Fruit fly (Drosophila melanogaster) whole organism, embryonic: Measurements from ENCODE around the gene CG42553.

ENCODE experiments used
- CG10366 ChIP-seq: fragments of 200-800 bp; sonication (Bioruptor generic); IDR thresholded peaks from 2 replicates; pipeline ENCODE4 v1.3.6; 2022; ENCODE audit warnings: missing biosample characterization, missing genetic modification characterization
- CG11247 ChIP-seq: fragments of 200-800 bp; sonication (Bioruptor generic); IDR thresholded peaks from 2 replicates; pipeline ENCODE4 v1.3.6; 2022; ENCODE audit warnings: missing biosample characterization, missing genetic modification characterization
- CG1233 ChIP-seq: fragments of 200-800 bp; sonication (Bioruptor generic); optimal IDR thresholded peaks from 4 replicates; lab custom pipeline; 2018; ENCODE audit warnings: missing biosample characterization, mild to moderate bottlenecking, missing genetic modification characterization
- CG12391 ChIP-seq: fragments of 200-800 bp; sonication (Bioruptor generic); optimal IDR thresholded peaks from 3 replicates; lab custom pipeline; 2018; ENCODE audit warnings: missing biosample characterization, mild to moderate bottlenecking, missing genetic modification characterization, moderate library complexity
- CG13424 ChIP-seq: fragments of 200-800 bp; sonication (Bioruptor generic); optimal IDR thresholded peaks from 2 replicates; lab custom pipeline; 2019; ENCODE audit warnings: missing biosample characterization, mild to moderate bottlenecking, missing genetic modification characterization, moderate library complexity
- CG15514 ChIP-seq: fragments of 200-800 bp; sonication (Bioruptor generic); optimal IDR thresholded peaks from 3 replicates; lab custom pipeline; 2017; ENCODE audit warnings: missing biosample characterization, missing genetic modification characterization, mild to moderate bottlenecking, moderate library complexity, missing genetic modification reagents
- CG16813 ChIP-seq: fragments of 200-800 bp; sonication (Bioruptor generic); IDR thresholded peaks from 3 replicates; pipeline ENCODE4 v1.3.6; 2022; ENCODE audit warnings: missing biosample characterization, missing genetic modification characterization; ENCODE audit not compliant: partially characterized antibody
- CG17385 ChIP-seq: fragments of 200-800 bp; sonication (Bioruptor generic); optimal IDR thresholded peaks from 3 replicates; lab custom pipeline; 2018; ENCODE audit warnings: missing biosample characterization, mild to moderate bottlenecking, missing genetic modification characterization
- CG18262 ChIP-seq: fragments of 200-800 bp; optimal IDR thresholded peaks from 3 replicates; lab custom pipeline; 2019; ENCODE audit warnings: missing biosample characterization, mild to moderate bottlenecking, missing genetic modification characterization, moderate library complexity
- CG2129 ChIP-seq: fragments of 200-800 bp; sonication (Bioruptor generic); IDR thresholded peaks from 2 replicates; pipeline ENCODE4 v1.3.6; 2022; ENCODE audit warnings: missing biosample characterization, missing genetic modification characterization; ENCODE audit not compliant: partially characterized antibody
- CG31441 ChIP-seq: fragments of 200-800 bp; sonication (Bioruptor generic); IDR thresholded peaks from 2 replicates; pipeline ENCODE4 v1.3.6; 2022; ENCODE audit warnings: missing biosample characterization, missing genetic modification characterization
- CG4328 ChIP-seq: fragments of 200-800 bp; sonication (Bioruptor generic); optimal IDR thresholded peaks from 3 replicates; lab custom pipeline; 2017; ENCODE audit warnings: missing biosample characterization, missing genetic modification reagents, missing genetic modification characterization
- Dad ChIP-seq: fragments of 200-800 bp; sonication (Bioruptor generic); optimal IDR thresholded peaks from 3 replicates; lab custom pipeline; 2016; ENCODE audit warnings: missing biosample characterization, missing genetic modification characterization
- Drgx ChIP-seq: fragments of 200-800 bp; sonication (Bioruptor generic); IDR thresholded peaks from 2 replicates; pipeline ENCODE4 v1.3.6; 2022; ENCODE audit warnings: missing biosample characterization, missing genetic modification characterization
- E2f1 ChIP-seq: fragments of 200-800 bp; sonication (Bioruptor generic); IDR thresholded peaks from 2 replicates; pipeline ENCODE4 v1.3.6; 2022; ENCODE audit warnings: missing biosample characterization, missing genetic modification characterization
- Elba2 ChIP-seq: fragments of 200-800 bp; sonication (Bioruptor generic); optimal IDR thresholded peaks from 3 replicates; lab custom pipeline; 2016; ENCODE audit warnings: missing biosample characterization, missing genetic modification characterization
- Ets97D ChIP-seq: fragments of 200-800 bp; sonication (Bioruptor generic); optimal IDR thresholded peaks from 3 replicates; lab custom pipeline; 2016; ENCODE audit warnings: missing biosample characterization, missing genetic modification characterization
- Fer3 ChIP-seq: fragments of 200-800 bp; sonication (Bioruptor generic); optimal IDR thresholded peaks from 2 replicates; lab custom pipeline; 2018; ENCODE audit warnings: missing biosample characterization, mild to moderate bottlenecking, missing genetic modification characterization, moderate library complexity
- Med ChIP-seq: fragments of 200-800 bp; sonication (Bioruptor generic); peaks from one replicate; lab custom pipeline; 2016; ENCODE audit warnings: missing biosample characterization, missing genetic modification characterization, mild to moderate bottlenecking, inconsistent platforms, moderate library complexity
- Nf-YB ChIP-seq: fragments of 200-800 bp; sonication (Bioruptor generic); optimal IDR thresholded peaks from 3 replicates; lab custom pipeline; 2019; ENCODE audit warnings: missing biosample characterization, mild to moderate bottlenecking, missing genetic modification characterization, moderate library complexity
- Nf-YC ChIP-seq: fragments of 200-800 bp; optimal IDR thresholded peaks from 3 replicates; lab custom pipeline; 2019; ENCODE audit warnings: missing biosample characterization, mild to moderate bottlenecking, missing genetic modification characterization, moderate library complexity
- Ptx1 ChIP-seq: fragments of 200-800 bp; sonication (Bioruptor generic); IDR thresholded peaks from 2 replicates; pipeline ENCODE4 v1.3.6; 2022; ENCODE audit warnings: missing biosample characterization, missing genetic modification characterization
- Sry-δ ChIP-seq: fragments of 200-800 bp; sonication (Bioruptor generic); optimal IDR thresholded peaks from 2 replicates; lab custom pipeline; 2016; ENCODE audit warnings: missing biosample characterization, missing genetic modification characterization
- Trl ChIP-seq, 3 experiments: fragments of >200 bp in 2 of 3; fragments of 200-800 bp in 1 of 3; sonication (Bioruptor generic) in 1 of 3; optimal IDR thresholded peaks; 2 replicates in 1 of 3; 3 replicates in 2 of 3; lab custom pipeline; 2016 to 2017; ENCODE audit warnings: missing biosample characterization in 1 of 3, missing genetic modification characterization in 1 of 3
- bcd ChIP-seq: fragments of 200-800 bp; sonication (Bioruptor generic); optimal IDR thresholded peaks from 2 replicates; lab custom pipeline; 2017; ENCODE audit warnings: missing biosample characterization, mild to moderate bottlenecking, missing genetic modification characterization
- bsh ChIP-seq, 2 experiments: fragments of 200-800 bp; sonication (Bioruptor generic); optimal IDR thresholded peaks; 2 replicates each; lab custom pipeline; 2017 to 2018; ENCODE audit warnings: mild to moderate bottlenecking in 2 of 2, missing biosample characterization in 2 of 2, missing genetic modification characterization in 2 of 2, moderate library complexity in 1 of 2
- ci ChIP-seq: fragments of 200-800 bp; sonication (Bioruptor generic); IDR thresholded peaks from 3 replicates; pipeline ENCODE4 v1.3.6; 2022; ENCODE audit warnings: missing biosample characterization, missing genetic modification characterization
- dmrt11E ChIP-seq: fragments of 200-800 bp; sonication (Bioruptor generic); optimal IDR thresholded peaks from 3 replicates; lab custom pipeline; 2018; ENCODE audit warnings: missing biosample characterization, mild to moderate bottlenecking, missing genetic modification characterization, moderate library complexity
- dysf ChIP-seq: fragments of 200-800 bp; sonication (Bioruptor generic); IDR thresholded peaks from 3 replicates; pipeline ENCODE4 v1.3.6; 2022; ENCODE audit warnings: missing biosample characterization, missing genetic modification characterization
- eve ChIP-seq, 2 experiments: fragments of >200 bp; optimal IDR thresholded peaks; 2 replicates each; lab custom pipeline; 2017; ENCODE audit warnings: missing biosample characterization in 2 of 2, missing genetic modification characterization in 2 of 2
- exex ChIP-seq: fragments of 200-800 bp; sonication (Bioruptor generic); optimal IDR thresholded peaks from 4 replicates; lab custom pipeline; 2018; ENCODE audit warnings: missing biosample characterization, mild to moderate bottlenecking, missing genetic modification characterization, moderate library complexity
- gcm2 ChIP-seq: fragments of 200-800 bp; sonication (Bioruptor generic); optimal IDR thresholded peaks from 2 replicates; lab custom pipeline; 2016; ENCODE audit warnings: missing biosample characterization, missing genetic modification characterization
- ind ChIP-seq: fragments of 200-800 bp; sonication (Bioruptor generic); optimal IDR thresholded peaks from 3 replicates; lab custom pipeline; 2016; ENCODE audit warnings: missing biosample characterization, missing genetic modification characterization
- kay ChIP-seq: fragments of 200-800 bp; sonication (Bioruptor generic); optimal IDR thresholded peaks from 2 replicates; lab custom pipeline; 2016; ENCODE audit warnings: missing biosample characterization, missing genetic modification characterization
- lov ChIP-seq, 2 experiments: fragments of 200-800 bp in 1 of 2; fragments of >200 bp in 1 of 2; sonication (Bioruptor generic) in 1 of 2; IDR thresholded peaks in 1 of 2; optimal IDR thresholded peaks in 1 of 2; 2 replicates in 1 of 2; 3 replicates in 1 of 2; pipeline versions ENCODE4 v1.3.6 to Lab custom; 2017 to 2022; ENCODE audit warnings: missing biosample characterization in 1 of 2, missing genetic modification characterization in 1 of 2
- luna ChIP-seq: fragments of 200-800 bp; sonication (Bioruptor generic); optimal IDR thresholded peaks from 2 replicates; lab custom pipeline; 2016; ENCODE audit warnings: missing biosample characterization, missing genetic modification characterization
- odd ChIP-seq: fragments of 200-800 bp; sonication (Bioruptor generic); optimal IDR thresholded peaks from 2 replicates; lab custom pipeline; 2017; ENCODE audit warnings: missing biosample characterization, mild to moderate bottlenecking, missing genetic modification characterization
- pan ChIP-seq, 4 experiments: fragments of >200 bp in 3 of 4; fragments of 200-800 bp in 1 of 4; sonication (Bioruptor generic) in 1 of 4; optimal IDR thresholded peaks in 3 of 4; IDR thresholded peaks in 1 of 4; 2 replicates each; pipeline versions ENCODE4 v1.3.6 to Lab custom; 2017 to 2022; ENCODE audit warnings: missing biosample characterization in 2 of 4, missing genetic modification characterization in 2 of 4, mixed read lengths in 1 of 4
- pum ChIP-seq: fragments of 200-800 bp; sonication (Bioruptor generic); optimal IDR thresholded peaks from 2 replicates; lab custom pipeline; 2016; ENCODE audit warnings: missing biosample characterization, missing genetic modification characterization
- sens ChIP-seq: fragments of 200-800 bp; sonication (Bioruptor generic); peaks from one replicate; lab custom pipeline; 2016; ENCODE audit warnings: missing biosample characterization, missing genetic modification characterization
- ttk ChIP-seq: fragments of 200-800 bp; sonication (Bioruptor generic); IDR thresholded peaks from 2 replicates; pipeline ENCODE4 v2.1.2; 2022; ENCODE audit warnings: missing biosample characterization, missing genetic modification characterization
- wor ChIP-seq: fragments of 200-800 bp; sonication (Bioruptor generic); IDR thresholded peaks from 2 replicates; pipeline ENCODE4 v1.3.6; 2022; ENCODE audit warnings: missing biosample characterization, missing genetic modification characterization
- zf30C ChIP-seq: fragments of 200-800 bp; sonication (Bioruptor generic); optimal IDR thresholded peaks from 3 replicates; lab custom pipeline; 2018; ENCODE audit warnings: missing biosample characterization, mild to moderate bottlenecking, missing genetic modification characterization
- zfh1 ChIP-seq: fragments of 200-800 bp; sonication (Bioruptor generic); IDR thresholded peaks from 3 replicates; pipeline ENCODE4 v1.3.6; 2022; ENCODE audit warnings: missing biosample characterization, missing genetic modification characterization

Gene CG42553

dm6 chr3L:813229-813837, 20.6 kb upstream of the CG42553 start (continued):
- TF ChIP-seq wor (GFP tag; lab: Robert Waterston, UW) = 0 out of 2 replicates have a peak, but pooled peaks have one; percentile 12

DNA sequence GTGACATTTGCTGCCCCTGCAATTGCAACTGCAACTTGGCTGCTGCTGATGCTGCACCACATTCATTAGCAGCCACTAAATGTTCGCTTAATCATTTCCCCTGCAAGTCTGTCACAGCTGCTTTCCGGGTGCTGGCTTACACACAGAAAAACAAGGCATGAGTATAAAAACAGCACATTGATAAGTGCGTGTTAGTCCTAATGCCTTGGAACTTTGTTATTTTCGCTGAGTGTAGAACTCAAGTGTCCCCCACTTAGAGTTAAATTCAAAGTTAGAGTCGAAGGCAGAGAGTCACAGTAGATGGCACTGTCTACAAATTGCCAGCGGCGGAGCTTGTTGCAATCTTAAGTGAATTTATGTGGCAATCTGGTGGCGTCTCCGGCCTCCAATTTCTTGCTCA, 20.0 kb upstream of the CG42553 start:
- TF ChIP-seq ind (GFP tag; lab: Kevin White, UChicago) = no peak
- TF ChIP-seq CG16813 (GFP tag; lab: Robert Waterston, UW) = no peak
- TF ChIP-seq Nf-YC = no peak
- TF ChIP-seq CG2129 (GFP tag; lab: Robert Waterston, UW) = no peak
- no peak for TF ChIP-seq CG10366
- TF ChIP-seq Nf-YB (GFP tag; lab: Kevin White, UChicago) = no peak
- TF ChIP-seq Dad (GFP tag; lab: Kevin White, UChicago) = no peak
- peak in 1 of 2 experiments; percentile 9 for TF ChIP-seq bsh (GFP tag; optimal IDR thresholded peaks at IDR 0.05; lab: Kevin White, UChicago)
- peak; percentile 26 for TF ChIP-seq zf30C (GFP tag; lab: Kevin White, UChicago)
- no peak for TF ChIP-seq CG31441 (GFP tag; lab: Robert Waterston, UW)
- TF ChIP-seq luna = no peak
- TF ChIP-seq dmrt11E (tag; lab: Kevin White, UChicago) = no peak
- no peak for TF ChIP-seq kay (GFP tag; lab: Kevin White, UChicago)
- no peak for TF ChIP-seq Sry-δ (GFP tag; lab: Kevin White, UChicago)
- TF ChIP-seq Elba2 (GFP tag; lab: Kevin White, UChicago) = no peak
- TF ChIP-seq Drgx = peak; percentile 56
- no peak for TF ChIP-seq sens (GFP tag; lab: Kevin White, UChicago)
- no peak for TF ChIP-seq CG4328 (GFP tag; lab: Kevin White, UChicago)
- no peak for TF ChIP-seq gcm2
- no peak for TF ChIP-seq CG15514
- TF ChIP-seq ci = no peak
- no peak for TF ChIP-seq pum
- no peak for TF ChIP-seq ttk (GFP tag; lab: Robert Waterston, UW)
- TF ChIP-seq, all 482 proteins: peak for 3

- no peak for TF ChIP-seq Ets97D (GFP tag; lab: Kevin White, UChicago)
- no peak for TF ChIP-seq Trl (optimal IDR thresholded peaks at IDR 0.05; lab: Kevin White, UChicago)
- TF ChIP-seq Trl (GFP tag; optimal IDR thresholded peaks at IDR 0.05; lab: Kevin White, UChicago) = no peak
- peak; percentile 52; the same call in 2 of the 3 replicates for TF ChIP-seq dysf
- peak; percentile 63 for TF ChIP-seq E2f1 (GFP tag; lab: Robert Waterston, UW)
- peak; percentile 20 for TF ChIP-seq CG1233 (GFP tag; lab: Kevin White, UChicago)
- peak; percentile 4 for TF ChIP-seq Fer3 (tag; lab: Kevin White, UChicago)
- no peak for TF ChIP-seq pan (optimal IDR thresholded peaks at IDR 0.05; lab: Kevin White, UChicago)
- TF ChIP-seq pan (GFP tag; optimal IDR thresholded peaks at IDR 0.05 in 1 of 2, IDR thresholded peaks at IDR 0.05 in 1 of 2) = peak in 1 of 2 experiments; percentile 67
- TF ChIP-seq CG12391 = peak; percentile 37
- TF ChIP-seq CG11247 (GFP tag; lab: Robert Waterston, UW) = peak; percentile 20; the same call in 1 of the 2 replicates
- TF ChIP-seq Ptx1 (GFP tag; lab: Robert Waterston, UW) = peak; percentile 53
- TF ChIP-seq CG13424 (tag; lab: Kevin White, UChicago) = peak; percentile 60
- TF ChIP-seq lov (optimal IDR thresholded peaks at IDR 0.05; lab: Kevin White, UChicago) = no peak
- peak; percentile 47; the same call in 1 of the 3 replicates for TF ChIP-seq lov (GFP tag; IDR thresholded peaks at IDR 0.05; lab: Robert Waterston, UW)
- peak in 1 of 2 experiments; percentile 25 for TF ChIP-seq eve (GFP tag; optimal IDR thresholded peaks at IDR 0.05; lab: Kevin White, UChicago)
- 0 out of 3 replicates have a peak, but pooled peaks have one; percentile 39 for TF ChIP-seq zfh1 (GFP tag; lab: Robert Waterston, UW)
- TF ChIP-seq Med (GFP tag; lab: Kevin White, UChicago) = peak; percentile 73
- TF ChIP-seq exex (tag; lab: Kevin White, UChicago) = no peak
- peak; percentile 15 for TF ChIP-seq odd (GFP tag; lab: Kevin White, UChicago)
- peak; percentile 36 for TF ChIP-seq CG17385 (GFP tag; lab: Kevin White, UChicago)
- TF ChIP-seq bcd (GFP tag; lab: Kevin White, UChicago) = no peak
- peak; percentile 44 for TF ChIP-seq CG18262
These were observed 18.4 kb upstream of the CG42553 start for dm6 chr3L:815234-816200.
